Fruit fly (Drosophila melanogaster) whole organism: ENCODE measurements around the gene CG31370.

ENCODE experiments used
- CG8478 ChIP-seq: fragments of >200 bp; optimal IDR thresholded peaks from 2 replicates; lab custom pipeline; 2018; ENCODE audit warnings: inconsistent platforms
- Dll ChIP-seq: fragments of >200 bp; optimal IDR thresholded peaks from 2 replicates; lab custom pipeline; 2017
- EcR ChIP-seq, 2 experiments: fragments of >200 bp; optimal IDR thresholded peaks; 2 replicates each; lab custom pipeline; 2017; ENCODE audit warnings: missing biosample characterization in 2 of 2, missing genetic modification characterization in 2 of 2, missing genetic modification reagents in 2 of 2
- pan ChIP-seq: fragments of >200 bp; optimal IDR thresholded peaks from 2 replicates; lab custom pipeline; 2017
- psq ChIP-seq: fragments of >200 bp; optimal IDR thresholded peaks from 2 replicates; lab custom pipeline; 2017
- usp ChIP-seq: fragments of >200 bp; optimal IDR thresholded peaks from 2 replicates; lab custom pipeline; 2017; ENCODE audit warnings: missing biosample characterization, missing genetic modification characterization, mixed read lengths

DNA sequence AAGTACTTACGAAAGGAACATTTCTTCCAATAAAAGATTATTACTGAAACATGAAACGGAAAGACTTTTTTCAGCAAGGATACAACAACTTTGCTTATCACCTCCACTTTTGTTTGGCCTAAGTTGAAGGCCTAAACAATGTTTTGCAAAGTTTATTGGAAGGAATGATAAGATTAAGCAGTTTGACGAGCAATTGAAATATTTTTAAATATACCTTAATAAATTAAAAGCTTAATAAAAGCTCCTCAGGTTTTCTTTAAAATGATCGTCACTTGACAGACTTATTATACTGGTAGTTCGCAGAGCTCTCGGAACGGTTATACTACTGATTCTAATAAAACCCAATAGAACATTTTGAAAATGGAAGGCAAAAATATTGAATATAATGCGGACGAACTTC lies 17.1 kb upstream of the CG31370 start, which contains the start of gene CG31104:
- TF ChIP-seq CG8478 (lab: Kevin White, UChicago) (no peak), psq (lab: Kevin White, UChicago) (no peak), EcR (GFP tag; optimal IDR thresholded peaks at IDR 0.05; lab: Kevin White, UChicago) (no peak), usp (no peak), pan (lab: Kevin White, UChicago) (no peak), Dll (lab: Kevin White, UChicago) (no peak)
